Fruit fly (Drosophila melanogaster) whole organism: ENCODE data around the gene Tango6.

Experiments used
- CG8478 ChIP-seq: fragments of >200 bp; optimal IDR thresholded peaks from 2 replicates; lab custom pipeline; 2018; ENCODE audit warnings: inconsistent platforms
- Dll ChIP-seq: fragments of >200 bp; optimal IDR thresholded peaks from 2 replicates; lab custom pipeline; 2017
- EcR ChIP-seq, 2 experiments: fragments of >200 bp; optimal IDR thresholded peaks; 2 replicates each; lab custom pipeline; 2017; ENCODE audit warnings: missing biosample characterization in 2 of 2, missing genetic modification characterization in 2 of 2, missing genetic modification reagents in 2 of 2
- pan ChIP-seq: fragments of >200 bp; optimal IDR thresholded peaks from 2 replicates; lab custom pipeline; 2017
- psq ChIP-seq: fragments of >200 bp; optimal IDR thresholded peaks from 2 replicates; lab custom pipeline; 2017
- usp ChIP-seq: fragments of >200 bp; optimal IDR thresholded peaks from 2 replicates; lab custom pipeline; 2017; ENCODE audit warnings: missing biosample characterization, missing genetic modification characterization, mixed read lengths

dm6 chr2L:18992196-18992595 lies 23.4 kb downstream of the Tango6 start, which contains the start of gene CG46465:
- no peak for TF ChIP-seq psq (lab: Kevin White, UChicago)
- no peak for TF ChIP-seq CG8478 (lab: Kevin White, UChicago)
- no peak for TF ChIP-seq usp (GFP tag; lab: Kevin White, UChicago)
- no peak for TF ChIP-seq Dll (lab: Kevin White, UChicago)
- no peak for TF ChIP-seq EcR (GFP tag; optimal IDR thresholded peaks at IDR 0.05; lab: Kevin White, UChicago)
- no peak for TF ChIP-seq pan (lab: Kevin White, UChicago)
